Worm (Caenorhabditis elegans): Measurements from ENCODE around the gene C48B4.8.
A peak's percentile ranks its signal among the peaks of the same experiment; 100 is the strongest.

Gene C48B4.8

DNA sequence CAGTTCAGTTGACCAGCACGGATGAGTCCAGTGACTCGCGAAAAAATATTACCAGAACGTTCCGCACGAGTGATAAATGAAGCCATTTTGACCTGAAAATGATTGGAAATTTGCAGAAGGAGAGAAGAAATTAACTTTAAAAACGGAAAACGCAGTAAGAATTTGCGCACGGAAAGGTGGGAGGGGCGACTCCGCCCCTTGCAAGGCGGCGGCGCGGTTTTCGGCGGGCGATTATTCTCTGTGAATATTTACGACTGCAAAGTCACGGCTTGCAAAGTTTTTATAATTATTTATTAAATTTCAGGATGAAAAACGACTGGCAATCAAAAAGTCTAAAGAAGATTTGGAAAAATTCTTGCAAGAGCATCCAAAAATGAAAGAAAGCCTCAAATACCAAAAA, 37.5 kb downstream of the C48B4.8 start, which contains the start of gene mrps-23:
Gene mrps-23, minus strand, starts transcription at position 92 of the 400 bp plus-strand sequence.
- peak; percentile 13 for TF ChIP-seq ceh-83 (GFP tag; optimal IDR thresholded peaks at IDR 0.05)
- peak; percentile 16 for TF ChIP-seq mep-1 (tag; optimal IDR thresholded peaks at IDR 0.05)
- no peak for TF ChIP-seq ceh-43 (GFP tag; optimal IDR thresholded peaks at IDR 0.05)
- TF ChIP-seq lsy-2 (tag; optimal IDR thresholded peaks at IDR 0.05): peak; percentile 36

DNA sequence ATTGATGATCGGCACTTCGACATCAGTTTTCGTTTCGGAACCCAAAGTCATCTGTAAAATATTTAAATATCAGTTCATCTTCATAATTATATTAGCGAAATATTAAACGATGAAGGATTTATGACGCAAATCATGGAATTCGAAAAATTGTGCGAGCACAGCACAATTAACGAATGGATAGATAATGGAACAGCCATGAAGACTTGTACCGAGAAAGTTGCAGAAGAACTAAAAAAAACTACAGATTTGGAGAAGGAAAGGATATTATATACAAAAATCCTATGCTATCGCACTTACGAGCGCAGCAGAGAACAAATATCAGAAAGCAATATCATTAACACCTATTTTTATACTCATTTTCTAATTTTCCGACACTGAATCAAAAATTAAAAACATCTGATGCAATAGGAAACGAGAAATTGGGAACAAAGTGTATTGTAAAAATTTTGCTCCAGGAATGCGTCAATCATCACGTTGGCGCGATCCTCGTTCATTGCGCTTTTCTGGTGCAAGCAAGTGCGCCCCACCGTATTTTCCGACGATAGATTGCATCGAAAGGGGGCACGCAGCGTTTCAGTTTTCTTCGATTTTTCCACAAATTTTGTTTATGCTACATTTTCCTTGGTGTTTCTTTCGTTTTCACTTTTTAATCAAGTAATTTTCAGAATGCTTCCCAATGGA, 39.5 kb downstream of the C48B4.8 start, which contains the start of the genes clu-1 and prp-40:
Gene clu-1, minus strand, starts transcription at position 51 of the 681 bp plus-strand sequence.
Gene prp-40, plus strand, starts transcription at position 666 of the 681 bp plus-strand sequence.
- TF ChIP-seq lin-13 (tag; optimal IDR thresholded peaks at IDR 0.05) (peak; percentile 81), bed-3 (GFP tag; optimal IDR thresholded peaks at IDR 0.05) (no peak), tbx-8 (GFP tag; optimal IDR thresholded peaks at IDR 0.05) (no peak), nhr-12 (tag; optimal IDR thresholded peaks at IDR 0.05) (no peak), flh-1 (GFP tag; optimal IDR thresholded peaks at IDR 0.05) (no peak), ham-2 (GFP tag; optimal IDR thresholded peaks at IDR 0.05) (no peak), mab-5 (tag; optimal IDR thresholded peaks at IDR 0.05) (no peak), nhr-28 (tag; optimal IDR thresholded peaks at IDR 0.05) (no peak), nhr-2 (tag; optimal IDR thresholded peaks at IDR 0.05) (no peak), ceh-83 (GFP tag; optimal IDR thresholded peaks at IDR 0.05) (no peak), M03D4.4 (tag; optimal IDR thresholded peaks at IDR 0.05) (no peak), lin-32 (GFP tag; optimal IDR thresholded peaks at IDR 0.05) (no peak), unc-39 (tag; optimal IDR thresholded peaks at IDR 0.05) (no peak), ceh-39 (tag; optimal IDR thresholded peaks at IDR 0.05) (peak; percentile 58), elt-3 (tag; optimal IDR thresholded peaks at IDR 0.05) (no peak), pha-4 (tag; optimal IDR thresholded peaks at IDR 0.05) (peak; percentile 88), zip-8 (tag; optimal IDR thresholded peaks at IDR 0.05) (no peak), unc-120 (tag; optimal IDR thresholded peaks at IDR 0.05; ENCODE audit: poor library complexity, severe bottlenecking) (peak; percentile 30), sptf-1 (tag; optimal IDR thresholded peaks at IDR 0.05) (no peak), lsy-2 (tag; optimal IDR thresholded peaks at IDR 0.05) (peak; percentile 82), mep-1 (tag; optimal IDR thresholded peaks at IDR 0.05) (peak; percentile 63), blmp-1 (tag; optimal IDR thresholded peaks at IDR 0.05) (no peak), ceh-43 (GFP tag; optimal IDR thresholded peaks at IDR 0.05) (no peak), ces-1 (GFP tag; optimal IDR thresholded peaks at IDR 0.05) (peak; percentile 72), snpc-4 (tag; optimal IDR thresholded peaks at IDR 0.05) (no peak), nhr-237 (tag; optimal IDR thresholded peaks at IDR 0.05) (peak; percentile 75), ztf-11 (tag; optimal IDR thresholded peaks at IDR 0.05) (no peak), drap-1 (GFP tag; optimal IDR thresholded peaks at IDR 0.05) (peak; percentile 15), hlh-1 (tag; optimal IDR thresholded peaks at IDR 0.05) (peak; percentile 36), elt-1 (tag; optimal IDR thresholded peaks at IDR 0.05; ENCODE audit: borderline replicate concordance, insufficient read depth) (peak; percentile 13), mls-2 (tag; optimal IDR thresholded peaks at IDR 0.05) (no peak), cnd-1 (tag; optimal IDR thresholded peaks at IDR 0.05) (no peak), unc-62 (GFP tag; optimal IDR thresholded peaks at IDR 0.05) (peak; percentile 24), nhr-76 (tag; optimal IDR thresholded peaks at IDR 0.05) (no peak), sem-2 (GFP tag; optimal IDR thresholded peaks at IDR 0.05) (no peak)

DNA sequence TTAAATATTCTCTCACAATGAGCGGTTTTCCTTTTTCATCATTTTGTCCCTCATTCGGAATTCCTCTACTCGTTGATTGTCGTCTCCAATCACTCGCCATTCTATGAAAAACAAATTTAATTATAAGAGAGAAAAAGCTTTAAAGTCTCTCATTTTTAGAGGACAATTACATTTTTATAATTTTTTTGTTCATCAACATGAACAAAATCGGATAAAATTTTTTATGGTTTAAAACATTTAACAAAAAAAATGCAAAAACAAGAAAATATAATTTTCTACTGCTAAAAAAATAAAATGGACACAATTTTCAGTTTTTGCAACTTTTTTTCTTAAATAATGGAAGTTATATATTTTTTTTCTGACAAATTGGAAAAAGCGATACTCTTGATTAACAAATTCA, 44.9 kb downstream of the C48B4.8 start, which contains the start of gene F55H2.7:
Gene F55H2.7, minus strand, starts transcription at position 101 of the 400 bp plus-strand sequence.
- TF ChIP-seq pha-4 (tag; optimal IDR thresholded peaks at IDR 0.05) (no peak), lsy-2 (tag; optimal IDR thresholded peaks at IDR 0.05) (no peak), ham-2 (GFP tag; optimal IDR thresholded peaks at IDR 0.05) (no peak), blmp-1 (tag; optimal IDR thresholded peaks at IDR 0.05) (no peak), lin-32 (GFP tag; optimal IDR thresholded peaks at IDR 0.05) (no peak), nhr-28 (tag; optimal IDR thresholded peaks at IDR 0.05) (no peak), ceh-83 (GFP tag; optimal IDR thresholded peaks at IDR 0.05) (no peak), nhr-76 (tag; optimal IDR thresholded peaks at IDR 0.05) (no peak), unc-39 (tag; optimal IDR thresholded peaks at IDR 0.05) (no peak), bed-3 (GFP tag; optimal IDR thresholded peaks at IDR 0.05) (no peak), sptf-1 (tag; optimal IDR thresholded peaks at IDR 0.05) (no peak), cnd-1 (tag; optimal IDR thresholded peaks at IDR 0.05) (no peak), mab-5 (tag; optimal IDR thresholded peaks at IDR 0.05) (no peak), flh-1 (GFP tag; optimal IDR thresholded peaks at IDR 0.05) (no peak), ces-1 (GFP tag; optimal IDR thresholded peaks at IDR 0.05) (no peak), nhr-237 (tag; optimal IDR thresholded peaks at IDR 0.05) (no peak)
